Worm (Caenorhabditis elegans) whole organism, L3 larva: Measurements from ENCODE around the gene aass-1.

Source experiments
- egl-27 ChIP-seq: sonication (generic microtip); optimal IDR thresholded peaks from 4 replicates; lab custom pipeline; 2017; ENCODE audit warnings: missing biosample characterization, missing genetic modification reagents, missing genetic modification characterization
- elt-3 ChIP-seq, 3 experiments: fragments of 150-350 bp in 1 of 3; sonication (generic microtip) in 2 of 3; optimal IDR thresholded peaks; 2 replicates in 2 of 3; 4 replicates in 1 of 3; lab custom pipeline; 2014 to 2017; ENCODE audit warnings: missing biosample characterization in 3 of 3, missing genetic modification characterization in 3 of 3
- nhr-76 ChIP-seq: fragments of 150-350 bp; sonication (generic microtip); optimal IDR thresholded peaks from 5 replicates; lab custom pipeline; 2014; ENCODE audit warnings: missing biosample characterization, missing genetic modification characterization
- unc-39 ChIP-seq: sonication (generic microtip); optimal IDR thresholded peaks from 4 replicates; lab custom pipeline; 2017; ENCODE audit warnings: missing biosample characterization, missing genetic modification characterization
- zag-1 ChIP-seq: fragments of 150-350 bp; optimal IDR thresholded peaks from 2 replicates; lab custom pipeline; 2014; ENCODE audit warnings: missing biosample characterization, missing genetic modification characterization

- TF ChIP-seq unc-39 (tag; lab: Kevin White, UChicago) (no peak), egl-27 (tag; lab: Kevin White, UChicago) (no peak), zag-1 (no peak), elt-3 (tag; optimal IDR thresholded peaks at IDR 0.05; lab: Kevin White, UChicago) (no peak), nhr-76 (tag; lab: Kevin White, UChicago) (no peak)
Observed at ce11 chrIV:202921-203652, 41.9 kb upstream of the aass-1 start, which contains the start of gene gfrp-1.
